Worm (Caenorhabditis elegans) whole organism, early embryonic: ENCODE results near the gene str-14.
A peak's percentile ranks its signal among the peaks of the same experiment; 100 is the strongest.

Experiments used
- B0310.2 ChIP-seq: sonication (generic microtip); optimal IDR thresholded peaks from 2 replicates; lab custom pipeline; 2016; ENCODE audit warnings: mild to moderate bottlenecking, missing genetic modification characterization, missing compliant biosample characterization
- F13C5.2 ChIP-seq: sonication (generic microtip); optimal IDR thresholded peaks from 2 replicates; lab custom pipeline; 2017; ENCODE audit warnings: mild to moderate bottlenecking, missing genetic modification characterization, inconsistent platforms, missing compliant biosample characterization
- aly-1 ChIP-seq: sonication (generic microtip); optimal IDR thresholded peaks from 2 replicates; lab custom pipeline; 2016; ENCODE audit warnings: missing genetic modification characterization, missing compliant biosample characterization
- ama-1 ChIP-seq: fragments of 150-350 bp; optimal IDR thresholded peaks from 2 replicates; lab custom pipeline; 2014
- ceh-13 ChIP-seq: fragments of 200-800 bp; sonication (Bioruptor generic); optimal IDR thresholded peaks from 2 replicates; lab custom pipeline; 2018; ENCODE audit warnings: mild to moderate bottlenecking, missing genetic modification characterization, missing compliant biosample characterization
- ceh-36 ChIP-seq: sonication (generic microtip); optimal IDR thresholded peaks from 2 replicates; lab custom pipeline; 2016; ENCODE audit warnings: missing genetic modification characterization, inconsistent platforms, missing compliant biosample characterization
- ets-7 ChIP-seq: sonication (generic microtip); optimal IDR thresholded peaks from 2 replicates; lab custom pipeline; 2016; ENCODE audit warnings: missing genotype, missing genetic modification characterization, missing compliant biosample characterization
- flt-1 ChIP-seq: fragments of 200-800 bp; sonication (Bioruptor generic); IDR thresholded peaks from 2 replicates; pipeline ENCODE4 v1.3.6; 2022; ENCODE audit warnings: missing genetic modification characterization, missing compliant biosample characterization
- hmbx-1 ChIP-seq: sonication (generic microtip); optimal IDR thresholded peaks from 2 replicates; lab custom pipeline; 2016; ENCODE audit warnings: mild to moderate bottlenecking, missing genetic modification characterization, missing compliant biosample characterization
- hmg-4 ChIP-seq: fragments of 200-800 bp; sonication (Bioruptor generic); optimal IDR thresholded peaks from 2 replicates; lab custom pipeline; 2018; ENCODE audit warnings: mild to moderate bottlenecking, missing genetic modification characterization, missing compliant biosample characterization
- hnd-1 ChIP-seq: sonication (generic microtip); optimal IDR thresholded peaks from 2 replicates; lab custom pipeline; 2016; ENCODE audit warnings: missing genetic modification characterization, missing compliant biosample characterization
- pes-1 ChIP-seq: fragments of 200-800 bp; sonication (Bioruptor generic); IDR thresholded peaks from 2 replicates; pipeline ENCODE4 v1.3.6; 2022; ENCODE audit warnings: missing genetic modification reagents, missing genetic modification characterization, missing compliant biosample characterization
- scrt-1 ChIP-seq: fragments of 200-800 bp; sonication (Bioruptor generic); IDR thresholded peaks from 2 replicates; pipeline ENCODE4 v1.3.6; 2022; ENCODE audit warnings: missing genetic modification characterization, missing compliant biosample characterization
- sea-1 ChIP-seq: fragments of 200-800 bp; sonication (Bioruptor generic); conservative IDR thresholded peaks from 2 replicates; pipeline ENCODE4 v1.3.6; 2022; ENCODE audit warnings: missing genetic modification characterization, missing compliant biosample characterization
- tbx-11 ChIP-seq: fragments of 200-800 bp; sonication (Bioruptor generic); IDR thresholded peaks from 2 replicates; pipeline ENCODE4 v1.3.6; 2022; ENCODE audit warnings: missing genetic modification characterization, missing compliant biosample characterization
- tbx-37 ChIP-seq: fragments of 200-800 bp; sonication (Bioruptor generic); conservative IDR thresholded peaks from 2 replicates; pipeline ENCODE4 v1.3.6; 2022; ENCODE audit warnings: missing genetic modification reagents, missing genetic modification characterization, missing compliant biosample characterization
- tra-4 ChIP-seq: sonication (generic microtip); optimal IDR thresholded peaks from 2 replicates; lab custom pipeline; 2017; ENCODE audit warnings: missing genetic modification characterization, missing compliant biosample characterization

The str-14 gene

ce11 chrV:16458714-16459113, 3.7 kb upstream of the str-14 start, which contains the start of gene str-15:
Gene str-15, minus strand, starts transcription at chrV:16458814.
- TF ChIP-seq sea-1 (GFP tag; lab: Robert Waterston, UW) (no peak), hmg-4 (no peak), B0310.2 (no peak), flt-1 (GFP tag; lab: Robert Waterston, UW) (no peak)

- TF ChIP-seq F13C5.2 (tag; lab: Kevin White, UChicago) (no peak), ceh-13 (GFP tag; lab: Kevin White, UChicago) (no peak), hmbx-1 (tag; lab: Kevin White, UChicago) (no peak), hmg-4 (no peak), aly-1 (no peak), ets-7 (tag; lab: Kevin White, UChicago) (no peak), scrt-1 (GFP tag; lab: Robert Waterston, UW) (no peak), pes-1 (GFP tag; lab: Robert Waterston, UW) (no peak), tbx-37 (no peak), tbx-11 (GFP tag; lab: Robert Waterston, UW) (no peak), tra-4 (tag; lab: Kevin White, UChicago) (no peak), sea-1 (GFP tag; lab: Robert Waterston, UW) (no peak), hnd-1 (no peak), B0310.2 (no peak), flt-1 (GFP tag; lab: Robert Waterston, UW) (no peak), ama-1 (lab: Kevin White, UChicago) (no peak), ceh-36 (tag; lab: Kevin White, UChicago) (no peak)
Measured at ce11 chrV:16447735-16448134, 7.2 kb downstream of the str-14 start, which contains the start of gene T08G3.13. Gene T08G3.13, plus strand, starts transcription at chrV:16448035.

ce11 chrV:16446191-16446590, 8.8 kb downstream of the str-14 start:
- TF ChIP-seq F13C5.2 (tag; lab: Kevin White, UChicago) (no peak), ceh-36 (tag; lab: Kevin White, UChicago) (peak; percentile 69)

- TF ChIP-seq ets-7 (tag; lab: Kevin White, UChicago), result no peak
- TF ChIP-seq B0310.2, result no peak
- no peak for TF ChIP-seq hnd-1
- no peak for TF ChIP-seq tbx-11 (GFP tag; lab: Robert Waterston, UW)
- TF ChIP-seq hmbx-1 (tag; lab: Kevin White, UChicago), result no peak
- no peak for TF ChIP-seq tra-4 (tag; lab: Kevin White, UChicago)
- TF ChIP-seq flt-1 (GFP tag; lab: Robert Waterston, UW), result no peak
- TF ChIP-seq ceh-13 (GFP tag; lab: Kevin White, UChicago), result no peak
- no peak for TF ChIP-seq ceh-36 (tag; lab: Kevin White, UChicago)
- no peak for TF ChIP-seq tbx-37
- no peak for TF ChIP-seq aly-1
- no peak for TF ChIP-seq pes-1 (GFP tag; lab: Robert Waterston, UW)
- no peak for TF ChIP-seq F13C5.2 (tag; lab: Kevin White, UChicago)
- TF ChIP-seq sea-1 (GFP tag; lab: Robert Waterston, UW), result no peak
- no peak for TF ChIP-seq ama-1 (lab: Kevin White, UChicago)
Measured at ce11 chrV:16445676-16446075, 9.3 kb downstream of the str-14 start, which contains the start of gene T08G3.6. Gene T08G3.6, plus strand, starts transcription at chrV:16445976.

ce11 chrV:16443626-16444025, 11.3 kb downstream of the str-14 start, which contains the start of gene srh-141:
Gene srh-141, plus strand, starts transcription at chrV:16443926.
- TF ChIP-seq hmg-4 (no peak), hmbx-1 (tag; lab: Kevin White, UChicago) (no peak), ets-7 (tag; lab: Kevin White, UChicago) (no peak), F13C5.2 (tag; lab: Kevin White, UChicago) (no peak), flt-1 (GFP tag; lab: Robert Waterston, UW) (no peak)

- TF ChIP-seq sea-1 (GFP tag; lab: Robert Waterston, UW) (no peak), ets-7 (tag; lab: Kevin White, UChicago) (no peak), B0310.2 (no peak), tra-4 (tag; lab: Kevin White, UChicago) (no peak), tbx-11 (GFP tag; lab: Robert Waterston, UW) (no peak), aly-1 (no peak), F13C5.2 (tag; lab: Kevin White, UChicago) (no peak), flt-1 (GFP tag; lab: Robert Waterston, UW) (no peak), pes-1 (GFP tag; lab: Robert Waterston, UW) (no peak), ama-1 (lab: Kevin White, UChicago) (no peak), scrt-1 (GFP tag; lab: Robert Waterston, UW) (no peak), hnd-1 (no peak), tbx-37 (no peak), hmbx-1 (tag; lab: Kevin White, UChicago) (no peak), hmg-4 (no peak), ceh-13 (GFP tag; lab: Kevin White, UChicago) (no peak), ceh-36 (tag; lab: Kevin White, UChicago) (no peak)
Measured at ce11 chrV:16437546-16437945, 17.4 kb downstream of the str-14 start, which contains the start of gene F26D2.15. Gene F26D2.15, plus strand, starts transcription at chrV:16437846.

ce11 chrV:16435510-16435909, 19.5 kb downstream of the str-14 start, which contains the start of the genes F26D2.13 and F26D2.14:
Gene F26D2.13, minus strand, starts transcription at chrV:16435610.
Gene F26D2.14, plus strand, starts transcription at chrV:16435855.
- TF ChIP-seq pes-1 (GFP tag; lab: Robert Waterston, UW) (no peak), tra-4 (tag; lab: Kevin White, UChicago) (no peak), tbx-37 (no peak), B0310.2 (no peak), hmbx-1 (tag; lab: Kevin White, UChicago) (no peak), flt-1 (GFP tag; lab: Robert Waterston, UW) (no peak), tbx-11 (GFP tag; lab: Robert Waterston, UW) (no peak), hmg-4 (no peak), F13C5.2 (tag; lab: Kevin White, UChicago) (no peak), sea-1 (GFP tag; lab: Robert Waterston, UW) (no peak), ceh-36 (tag; lab: Kevin White, UChicago) (no peak), hnd-1 (no peak), scrt-1 (GFP tag; lab: Robert Waterston, UW) (no peak), ama-1 (lab: Kevin White, UChicago) (no peak), ceh-13 (GFP tag; lab: Kevin White, UChicago) (no peak), aly-1 (no peak), ets-7 (tag; lab: Kevin White, UChicago) (no peak)
